Worm (Caenorhabditis elegans) whole organism, L1 larva: ENCODE data around the gene eif-1.A.

Experiments used
- C04F5.9 ChIP-seq: sonication (generic microtip); optimal IDR thresholded peaks from 2 replicates; lab custom pipeline; 2016; ENCODE audit warnings: missing genetic modification characterization, missing compliant biosample characterization
- C16A3.4 ChIP-seq: fragments of 150-350 bp; optimal IDR thresholded peaks from 2 replicates; lab custom pipeline; 2014; ENCODE audit warnings: missing biosample characterization, missing genetic modification characterization
- F16B12.6 ChIP-seq: fragments of 150-350 bp; optimal IDR thresholded peaks from 2 replicates; lab custom pipeline; 2014; ENCODE audit warnings: missing biosample characterization, missing genetic modification characterization
- aha-1 ChIP-seq: fragments of 150-350 bp; optimal IDR thresholded peaks from 2 replicates; lab custom pipeline; 2014; ENCODE audit warnings: missing biosample characterization, missing genetic modification characterization
- ama-1 ChIP-seq: fragments of 150-350 bp; optimal IDR thresholded peaks from 2 replicates; lab custom pipeline; 2014
- blmp-1 ChIP-seq: fragments of 150-350 bp; optimal IDR thresholded peaks from 2 replicates; lab custom pipeline; 2014; ENCODE audit warnings: missing biosample characterization, missing genetic modification characterization
- ceh-63 ChIP-seq: fragments of 200-800 bp; sonication (Bioruptor generic); optimal IDR thresholded peaks from 2 replicates; lab custom pipeline; 2018; ENCODE audit warnings: mild to moderate bottlenecking, missing genetic modification characterization, missing compliant biosample characterization
- ceh-88 ChIP-seq: fragments of 200-800 bp; sonication (Bioruptor generic); IDR thresholded peaks from 2 replicates; pipeline ENCODE4 v1.3.6; 2022; ENCODE audit warnings: missing genetic modification characterization, missing compliant biosample characterization
- ceh-90 ChIP-seq: sonication (generic microtip); optimal IDR thresholded peaks from 2 replicates; lab custom pipeline; 2016; ENCODE audit warnings: missing genetic modification characterization, missing compliant biosample characterization
- egl-27 ChIP-seq, 2 experiments: fragments of 150-350 bp in 1 of 2; sonication (generic microtip); optimal IDR thresholded peaks; 3 replicates each; lab custom pipeline; 2017 to 2018; ENCODE audit warnings: missing biosample characterization in 2 of 2, missing genetic modification characterization in 2 of 2, missing genetic modification reagents in 2 of 2
- elt-2 ChIP-seq: sonication (generic microtip); optimal IDR thresholded peaks from 2 replicates; lab custom pipeline; 2016; ENCODE audit warnings: missing genetic modification characterization, mild to moderate bottlenecking, inconsistent platforms, missing compliant biosample characterization, missing genetic modification reagents
- elt-3 ChIP-seq, 6 experiments: fragments of 150-350 bp in 1 of 6; sonication (generic microtip); optimal IDR thresholded peaks; 2 replicates each; lab custom pipeline; 2017 to 2018; ENCODE audit warnings: missing biosample characterization in 6 of 6, missing genetic modification characterization in 6 of 6, inconsistent platforms in 1 of 6
- irx-1 ChIP-seq: sonication (generic microtip); optimal IDR thresholded peaks from 2 replicates; lab custom pipeline; 2016; ENCODE audit warnings: missing genetic modification characterization, missing compliant biosample characterization
- jun-1 ChIP-seq: fragments of 150-350 bp; optimal IDR thresholded peaks from 2 replicates; lab custom pipeline; 2014; ENCODE audit warnings: missing biosample characterization, missing genetic modification reagents, missing genetic modification characterization
- lin-35 ChIP-seq, 2 experiments: fragments of 150-350 bp; optimal IDR thresholded peaks; 2 replicates each; lab custom pipeline; 2014; ENCODE audit warnings: missing biosample characterization in 2 of 2, missing genetic modification characterization in 2 of 2, missing genetic modification reagents in 2 of 2
- lin-39 ChIP-seq: fragments of 150-350 bp; optimal IDR thresholded peaks from 2 replicates; lab custom pipeline; 2014; ENCODE audit warnings: missing biosample characterization, missing genetic modification reagents, missing genetic modification characterization
- lir-3 ChIP-seq: sonication (generic microtip); optimal IDR thresholded peaks from 2 replicates; lab custom pipeline; 2016; ENCODE audit warnings: mild to moderate bottlenecking, missing genetic modification characterization, moderate library complexity, missing compliant biosample characterization; ENCODE audit not compliant: poor library complexity
- lsy-2 ChIP-seq, 2 experiments: fragments of 150-350 bp; optimal IDR thresholded peaks; 2 replicates each; lab custom pipeline; 2014; ENCODE audit warnings: missing biosample characterization in 2 of 2, missing genetic modification characterization in 2 of 2
- mab-9 ChIP-seq: fragments of 200-800 bp; sonication (Bioruptor generic); IDR thresholded peaks from 2 replicates; pipeline ENCODE4 v1.3.6; 2022; ENCODE audit warnings: missing genetic modification reagents, missing genetic modification characterization, missing compliant biosample characterization
- mdl-1 ChIP-seq, 2 experiments: fragments of 150-350 bp; optimal IDR thresholded peaks; 2 replicates each; lab custom pipeline; 2014 to 2017; ENCODE audit warnings: missing biosample characterization in 2 of 2, missing genetic modification characterization in 2 of 2, inconsistent platforms in 1 of 2
- mep-1 ChIP-seq: fragments of 150-350 bp; optimal IDR thresholded peaks from 2 replicates; lab custom pipeline; 2014; ENCODE audit warnings: missing biosample characterization, missing genetic modification characterization
- nhr-11 ChIP-seq: fragments of 150-350 bp; optimal IDR thresholded peaks from 2 replicates; lab custom pipeline; 2014; ENCODE audit warnings: missing biosample characterization, missing genetic modification characterization
- nhr-19 ChIP-seq: fragments of 200-800 bp; sonication (Bioruptor generic); conservative IDR thresholded peaks from 2 replicates; pipeline ENCODE4 v1.3.6; 2022; ENCODE audit warnings: missing genetic modification characterization, missing compliant biosample characterization
- nhr-20 ChIP-seq: sonication (generic microtip); optimal IDR thresholded peaks from 2 replicates; lab custom pipeline; 2016; ENCODE audit warnings: mild to moderate bottlenecking, missing genetic modification characterization, missing compliant biosample characterization
- nhr-237 ChIP-seq: fragments of 150-350 bp; optimal IDR thresholded peaks from 2 replicates; lab custom pipeline; 2014; ENCODE audit warnings: missing biosample characterization, missing genetic modification characterization
- nhr-47 ChIP-seq: sonication (generic microtip); optimal IDR thresholded peaks from 2 replicates; lab custom pipeline; 2016; ENCODE audit warnings: mild to moderate bottlenecking, missing genetic modification characterization, moderate library complexity, missing compliant biosample characterization
- nhr-84 ChIP-seq: sonication (generic microtip); optimal IDR thresholded peaks from 2 replicates; lab custom pipeline; 2017; ENCODE audit warnings: missing biosample characterization, missing genetic modification characterization
- nhr-85 ChIP-seq: sonication (generic microtip); peaks from one replicate; lab custom pipeline; 2016; ENCODE audit warnings: missing genetic modification characterization, inconsistent platforms, missing compliant biosample characterization
- pag-3 ChIP-seq: sonication (generic microtip); optimal IDR thresholded peaks from 2 replicates; lab custom pipeline; 2017; ENCODE audit warnings: missing genetic modification characterization, mild to moderate bottlenecking, missing compliant biosample characterization, antibody characterized with exemption, borderline replicate concordance; ENCODE audit not compliant: insufficient read depth
- skn-1 ChIP-seq: fragments of 150-350 bp; optimal IDR thresholded peaks from 2 replicates; lab custom pipeline; 2014; ENCODE audit warnings: missing biosample characterization, missing genetic modification characterization
- snpc-4 ChIP-seq: fragments of 150-350 bp; optimal IDR thresholded peaks from 2 replicates; lab custom pipeline; 2014; ENCODE audit warnings: missing biosample characterization, missing genetic modification characterization
- sptf-1 ChIP-seq: fragments of 150-350 bp; optimal IDR thresholded peaks from 2 replicates; lab custom pipeline; 2014; ENCODE audit warnings: missing biosample characterization, missing genetic modification characterization
- sup-37 ChIP-seq: fragments of 200-800 bp; sonication (Bioruptor generic); optimal IDR thresholded peaks from 2 replicates; lab custom pipeline; 2018; ENCODE audit warnings: mild to moderate bottlenecking, missing genetic modification characterization, missing compliant biosample characterization
- swsn-7 ChIP-seq: sonication (generic microtip); optimal IDR thresholded peaks from 2 replicates; lab custom pipeline; 2016; ENCODE audit warnings: missing genetic modification characterization, missing compliant biosample characterization
- tbx-2 ChIP-seq: sonication (generic microtip); optimal IDR thresholded peaks from 2 replicates; lab custom pipeline; 2016; ENCODE audit warnings: missing genetic modification characterization, missing compliant biosample characterization
- tlp-1 ChIP-seq: fragments of 150-350 bp; optimal IDR thresholded peaks from 2 replicates; lab custom pipeline; 2014; ENCODE audit warnings: missing biosample characterization, missing genetic modification characterization
- unc-130 ChIP-seq: fragments of 150-350 bp; optimal IDR thresholded peaks from 2 replicates; lab custom pipeline; 2017; ENCODE audit warnings: missing biosample characterization, missing genetic modification characterization, inconsistent platforms
- unc-86 ChIP-seq: sonication (generic microtip); optimal IDR thresholded peaks from 2 replicates; lab custom pipeline; 2016; ENCODE audit warnings: missing genetic modification characterization, missing compliant biosample characterization
- xbp-1 ChIP-seq: sonication (generic microtip); optimal IDR thresholded peaks from 2 replicates; lab custom pipeline; 2016; ENCODE audit warnings: missing genetic modification characterization, missing compliant biosample characterization
- zip-4 ChIP-seq: fragments of 200-800 bp; sonication (Bioruptor generic); optimal IDR thresholded peaks from 2 replicates; lab custom pipeline; 2018; ENCODE audit warnings: mild to moderate bottlenecking, missing genetic modification characterization, moderate library complexity, missing compliant biosample characterization
- ztf-11 ChIP-seq, 2 experiments: sonication (generic microtip); optimal IDR thresholded peaks; 2 replicates each; lab custom pipeline; 2016 to 2017; ENCODE audit warnings: missing genetic modification characterization in 2 of 2, missing biosample characterization in 1 of 2, missing compliant biosample characterization in 1 of 2
- ztf-4 ChIP-seq: fragments of 150-350 bp; optimal IDR thresholded peaks from 2 replicates; lab custom pipeline; 2014; ENCODE audit warnings: missing biosample characterization, missing genetic modification characterization

The eif-1.A gene

ce11 chrIV:4788332-4788731 is 22.4 kb upstream of the eif-1.A start, which contains the start of gene nhr-104 (continued):
- TF ChIP-seq ceh-63 (GFP tag; lab: Kevin White, UChicago) (no peak), sptf-1 (tag; lab: Kevin White, UChicago) (no peak), xbp-1 (no peak), lir-3 (tag; lab: Kevin White, UChicago) (no peak), egl-27 (tag; optimal IDR thresholded peaks at IDR 0.05; lab: Kevin White, UChicago) (no peak), nhr-237 (tag; lab: Kevin White, UChicago) (peak; percentile 8), mdl-1 (tag; optimal IDR thresholded peaks at IDR 0.05; lab: Kevin White, UChicago) (peak in 1 of 2 experiments; percentile 13), ztf-4 (no peak), nhr-20 (tag; lab: Kevin White, UChicago) (peak; percentile 65), C16A3.4 (tag; lab: Kevin White, UChicago) (peak; percentile 37), F16B12.6 (tag; lab: Kevin White, UChicago) (no peak), elt-2 (tag; lab: Kevin White, UChicago) (peak; percentile 45), mab-9 (GFP tag; lab: Robert Waterston, UW) (no peak), zip-4 (GFP tag; lab: Kevin White, UChicago) (no peak), lin-39 (tag; lab: Kevin White, UChicago) (no peak), nhr-85 (tag; lab: Kevin White, UChicago) (peak; percentile 85), nhr-47 (tag; lab: Kevin White, UChicago) (no peak), sup-37 (GFP tag; lab: Kevin White, UChicago) (no peak), ceh-90 (no peak), unc-86 (tag; lab: Kevin White, UChicago) (no peak), mep-1 (tag; lab: Kevin White, UChicago) (peak; percentile 48), snpc-4 (tag; lab: Kevin White, UChicago) (no peak), tlp-1 (tag; lab: Kevin White, UChicago) (no peak), nhr-84 (no peak), skn-1 (tag; lab: Kevin White, UChicago) (peak; percentile 96), tbx-2 (tag; lab: Kevin White, UChicago) (peak; percentile 30), unc-130 (tag; lab: Kevin White, UChicago) (no peak), ztf-11 (tag; optimal IDR thresholded peaks at IDR 0.05; lab: Kevin White, UChicago) (no peak), jun-1 (peak; percentile 28), elt-3 (tag; optimal IDR thresholded peaks at IDR 0.05; lab: Kevin White, UChicago) (peak in 3 of 6 experiments; percentile 40 to 73 (median 41)), ama-1 (no peak)

- TF ChIP-seq lin-35 (GFP tag; optimal IDR thresholded peaks at IDR 0.05; lab: Kevin White, UChicago) (no peak), swsn-7 (tag; lab: Kevin White, UChicago) (no peak), nhr-11 (tag; lab: Kevin White, UChicago) (no peak), ceh-88 (no peak), tbx-2 (tag; lab: Kevin White, UChicago) (no peak), irx-1 (no peak), ama-1 (no peak), mdl-1 (tag; optimal IDR thresholded peaks at IDR 0.05; lab: Kevin White, UChicago) (no peak), F16B12.6 (tag; lab: Kevin White, UChicago) (no peak), ztf-11 (tag; optimal IDR thresholded peaks at IDR 0.05; lab: Kevin White, UChicago) (no peak), nhr-237 (tag; lab: Kevin White, UChicago) (no peak), pag-3 (tag; lab: Kevin White, UChicago) (no peak), C04F5.9 (tag; lab: Kevin White, UChicago) (no peak), lsy-2 (tag; optimal IDR thresholded peaks at IDR 0.05; lab: Kevin White, UChicago) (no peak)
Observed at ce11 chrIV:4789445-4789844, 21.3 kb upstream of the eif-1.A start, which contains the start of gene R11E3.1. R11E3.1 (plus strand) TSS chrIV:4789745.

- TF ChIP-seq nhr-19 (GFP tag; lab: Robert Waterston, UW) (no peak), blmp-1 (tag; lab: Kevin White, UChicago) (peak; percentile 91), elt-3 (tag; optimal IDR thresholded peaks at IDR 0.05; lab: Kevin White, UChicago) (peak in 1 of 6 experiments; percentile 3), aha-1 (tag; lab: Kevin White, UChicago) (no peak)
Observed at ce11 chrIV:4795111-4795510, 15.6 kb upstream of the eif-1.A start.
